Worm (Caenorhabditis elegans): ENCODE data around the gene crld-1.

Gene crld-1

ce11 chrIV:13188959-13189358, 34.7 kb upstream of the crld-1 start, which contains the start of gene F58D2.4:
Gene F58D2.4, minus strand, starts transcription at chrIV:13189059.
- TF ChIP-seq mdl-1 (tag; optimal IDR thresholded peaks at IDR 0.05) = no peak
- no peak for TF ChIP-seq nhr-10 (tag; optimal IDR thresholded peaks at IDR 0.05)
- no peak for TF ChIP-seq ZK546.5 (tag; optimal IDR thresholded peaks at IDR 0.05)
- no peak for TF ChIP-seq Y55F3AM.14 (GFP tag; optimal IDR thresholded peaks at IDR 0.05)

- TF ChIP-seq nhr-23 (tag; optimal IDR thresholded peaks at IDR 0.05) (no peak), ceh-82 (tag; optimal IDR thresholded peaks at IDR 0.05) (no peak), nhr-21 (tag; optimal IDR thresholded peaks at IDR 0.05) (no peak), zag-1 (tag; optimal IDR thresholded peaks at IDR 0.05) (no peak), crh-2 (tag; optimal IDR thresholded peaks at IDR 0.05) (no peak)
These were observed 26.5 kb upstream of the crld-1 start, which contains the start of gene F58D2.3 for ce11 chrIV:13180723-13181122. Gene F58D2.3, minus strand, starts transcription at chrIV:13180823.

ce11 chrIV:13179295-13179694, 25.1 kb upstream of the crld-1 start, which contains the start of gene lev-1:
Gene lev-1, minus strand, starts transcription at chrIV:13179395.
- TF ChIP-seq mab-5 (tag; optimal IDR thresholded peaks at IDR 0.05) (no peak), Y55F3AM.14 (GFP tag; optimal IDR thresholded peaks at IDR 0.05) (no peak), aly-2 (tag; optimal IDR thresholded peaks at IDR 0.05) (no peak), F13H6.1 (tag; optimal IDR thresholded peaks at IDR 0.05) (no peak), nhr-23 (tag; optimal IDR thresholded peaks at IDR 0.05) (no peak), nhr-129 (tag; optimal IDR thresholded peaks at IDR 0.05) (peak; percentile 31)

- TF ChIP-seq nhr-129 (tag; optimal IDR thresholded peaks at IDR 0.05) (no peak), mbf-1 (tag; optimal IDR thresholded peaks at IDR 0.05) (no peak), dmd-4 (tag; optimal IDR thresholded peaks at IDR 0.05) (no peak), nhr-21 (tag; optimal IDR thresholded peaks at IDR 0.05) (no peak), ztf-1 (GFP tag; conservative IDR thresholded peaks at IDR 0.05) (no peak), sem-4 (tag; optimal IDR thresholded peaks at IDR 0.05) (no peak)
These were observed 19.1 kb upstream of the crld-1 start for ce11 chrIV:13173359-13173758.

ce11 chrIV:13170241-13170640, 16.0 kb upstream of the crld-1 start, which contains the start of gene nas-14:
Gene nas-14, plus strand, starts transcription at chrIV:13170541.
- TF ChIP-seq zag-1 (tag; optimal IDR thresholded peaks at IDR 0.05) (no peak), nhr-10 (tag; optimal IDR thresholded peaks at IDR 0.05) (no peak), sem-4 (tag; optimal IDR thresholded peaks at IDR 0.05) (no peak), dmd-4 (tag; optimal IDR thresholded peaks at IDR 0.05) (no peak), unc-39 (tag; optimal IDR thresholded peaks at IDR 0.05) (no peak)

ce11 chrIV:13167534-13167933, 13.3 kb upstream of the crld-1 start:
- no peak for TF ChIP-seq elt-3 (tag; optimal IDR thresholded peaks at IDR 0.05)
- no peak for TF ChIP-seq skn-1 (tag; optimal IDR thresholded peaks at IDR 0.05)
- TF ChIP-seq unc-39 (tag; optimal IDR thresholded peaks at IDR 0.05) = no peak
- TF ChIP-seq zag-1 (tag; optimal IDR thresholded peaks at IDR 0.05) = no peak
- no peak for TF ChIP-seq R02D3.7 (tag; optimal IDR thresholded peaks at IDR 0.05)
- no peak for TF ChIP-seq mdl-1 (tag; optimal IDR thresholded peaks at IDR 0.05)
- TF ChIP-seq F13H6.1 (tag; optimal IDR thresholded peaks at IDR 0.05) = no peak
- TF ChIP-seq lin-13 (GFP tag; optimal IDR thresholded peaks at IDR 0.05) = no peak
- TF ChIP-seq nhr-21 (tag; optimal IDR thresholded peaks at IDR 0.05) = no peak
- no peak for TF ChIP-seq gmeb-1 (tag; optimal IDR thresholded peaks at IDR 0.05)
- no peak for TF ChIP-seq blmp-1 (tag; optimal IDR thresholded peaks at IDR 0.05; ENCODE audit: insufficient read depth)
- TF ChIP-seq C34F6.9 (tag; optimal IDR thresholded peaks at IDR 0.05) = no peak
- TF ChIP-seq nhr-23 (tag; optimal IDR thresholded peaks at IDR 0.05) = no peak
- no peak for TF ChIP-seq alr-1 (tag; optimal IDR thresholded peaks at IDR 0.05)
- TF ChIP-seq sma-3 (GFP tag; optimal IDR thresholded peaks at IDR 0.05) = no peak
- no peak for TF ChIP-seq ztf-4 (tag; optimal IDR thresholded peaks at IDR 0.05)
- no peak for TF ChIP-seq sma-9 (GFP tag; optimal IDR thresholded peaks at IDR 0.05)
- TF ChIP-seq sma-9 (tag; optimal IDR thresholded peaks at IDR 0.05) = no peak

ce11 chrIV:13165181-13165580, 10.9 kb upstream of the crld-1 start, which contains the start of gene scl-14:
Gene scl-14, plus strand, starts transcription at chrIV:13165481.
- no peak for TF ChIP-seq nhr-10 (tag; optimal IDR thresholded peaks at IDR 0.05)
- no peak for TF ChIP-seq ceh-16 (tag; optimal IDR thresholded peaks at IDR 0.05)
- no peak for TF ChIP-seq snpc-4 (tag; optimal IDR thresholded peaks at IDR 0.05)
- TF ChIP-seq alr-1 (tag; optimal IDR thresholded peaks at IDR 0.05) = no peak
- no peak for TF ChIP-seq Y55F3AM.14 (GFP tag; optimal IDR thresholded peaks at IDR 0.05)
- no peak for TF ChIP-seq nhr-237 (tag; optimal IDR thresholded peaks at IDR 0.05)
- no peak for TF ChIP-seq peb-1 (tag; optimal IDR thresholded peaks at IDR 0.05)
- no peak for TF ChIP-seq ztf-1 (GFP tag; conservative IDR thresholded peaks at IDR 0.05)
- TF ChIP-seq elt-1 (tag; optimal IDR thresholded peaks at IDR 0.05) = no peak
- no peak for TF ChIP-seq F13H6.1 (tag; optimal IDR thresholded peaks at IDR 0.05)
- no peak for TF ChIP-seq nhr-129 (tag; optimal IDR thresholded peaks at IDR 0.05)
- TF ChIP-seq mbf-1 (tag; optimal IDR thresholded peaks at IDR 0.05) = no peak
- no peak for TF ChIP-seq mdl-1 (tag; optimal IDR thresholded peaks at IDR 0.05)
- TF ChIP-seq unc-55 (GFP tag; optimal IDR thresholded peaks at IDR 0.05) = no peak
- TF ChIP-seq elt-3 (tag; optimal IDR thresholded peaks at IDR 0.05) = no peak
